Worm (Caenorhabditis elegans) whole organism, L1 larva: Measurements from ENCODE around the gene Y41E3.6.
A peak's percentile ranks its signal among the peaks of the same experiment; 100 is the strongest.
"Not testable (repeated sequence)": the region's sequence is repeated elsewhere in the genome, so short reads cannot be mapped to it uniquely, and the experiment has no call there.

ENCODE experiments used
- C16A3.4 ChIP-seq: fragments of 150-350 bp; optimal IDR thresholded peaks from 2 replicates; lab custom pipeline; 2014; ENCODE audit warnings: missing biosample characterization, missing genetic modification characterization
- C34B4.2 ChIP-seq: sonication (generic microtip); optimal IDR thresholded peaks from 2 replicates; lab custom pipeline; 2017; ENCODE audit warnings: mild to moderate bottlenecking, missing genetic modification characterization, missing compliant biosample characterization
- F16B12.6 ChIP-seq: fragments of 150-350 bp; optimal IDR thresholded peaks from 2 replicates; lab custom pipeline; 2014; ENCODE audit warnings: missing biosample characterization, missing genetic modification characterization
- aha-1 ChIP-seq: fragments of 150-350 bp; optimal IDR thresholded peaks from 2 replicates; lab custom pipeline; 2014; ENCODE audit warnings: missing biosample characterization, missing genetic modification characterization
- alr-1 ChIP-seq: fragments of 200-800 bp; sonication (Bioruptor generic); optimal IDR thresholded peaks from 2 replicates; lab custom pipeline; 2018; ENCODE audit warnings: borderline replicate concordance, mild to moderate bottlenecking, missing genetic modification characterization, missing compliant biosample characterization
- aly-2 ChIP-seq: fragments of 150-350 bp; optimal IDR thresholded peaks from 2 replicates; lab custom pipeline; 2014; ENCODE audit warnings: missing biosample characterization, missing genetic modification characterization
- ama-1 ChIP-seq: fragments of 150-350 bp; optimal IDR thresholded peaks from 2 replicates; lab custom pipeline; 2014
- ceh-82 ChIP-seq, 3 experiments: fragments of 150-350 bp in 1 of 3; sonication (generic microtip) in 2 of 3; optimal IDR thresholded peaks; 2 replicates each; lab custom pipeline; 2014 to 2017; ENCODE audit warnings: missing biosample characterization in 3 of 3, missing genetic modification characterization in 3 of 3
- ceh-88 ChIP-seq: fragments of 200-800 bp; sonication (Bioruptor generic); IDR thresholded peaks from 2 replicates; pipeline ENCODE4 v1.3.6; 2022; ENCODE audit warnings: missing genetic modification characterization, missing compliant biosample characterization
- ceh-90 ChIP-seq: sonication (generic microtip); optimal IDR thresholded peaks from 2 replicates; lab custom pipeline; 2016; ENCODE audit warnings: missing genetic modification characterization, missing compliant biosample characterization
- dpl-1 ChIP-seq, 3 experiments: fragments of 150-350 bp in 2 of 3; sonication (generic microtip) in 1 of 3; optimal IDR thresholded peaks; 2 replicates each; lab custom pipeline; 2014 to 2017; ENCODE audit warnings: missing biosample characterization in 3 of 3, missing genetic modification characterization in 3 of 3, missing genetic modification reagents in 3 of 3
- dsc-1 ChIP-seq: sonication (generic microtip); optimal IDR thresholded peaks from 2 replicates; lab custom pipeline; 2016; ENCODE audit warnings: mild to moderate bottlenecking, missing genetic modification characterization, missing compliant biosample characterization
- efl-1 ChIP-seq, 4 experiments: fragments of 150-350 bp; optimal IDR thresholded peaks in 3 of 4; peaks in 1 of 4; 1 replicate in 1 of 4; 2 replicates in 3 of 4; lab custom pipeline; 2014; ENCODE audit warnings: missing biosample characterization in 2 of 4, missing genetic modification characterization in 2 of 4, missing genetic modification reagents in 2 of 4
- egl-27 ChIP-seq, 2 experiments: fragments of 150-350 bp in 1 of 2; sonication (generic microtip); optimal IDR thresholded peaks; 3 replicates each; lab custom pipeline; 2017 to 2018; ENCODE audit warnings: missing biosample characterization in 2 of 2, missing genetic modification characterization in 2 of 2, missing genetic modification reagents in 2 of 2
- elt-2 ChIP-seq: sonication (generic microtip); optimal IDR thresholded peaks from 2 replicates; lab custom pipeline; 2016; ENCODE audit warnings: missing genetic modification characterization, mild to moderate bottlenecking, inconsistent platforms, missing compliant biosample characterization, missing genetic modification reagents
- elt-3 ChIP-seq, 6 experiments: fragments of 150-350 bp in 1 of 6; sonication (generic microtip); optimal IDR thresholded peaks; 2 replicates each; lab custom pipeline; 2017 to 2018; ENCODE audit warnings: missing biosample characterization in 6 of 6, missing genetic modification characterization in 6 of 6, inconsistent platforms in 1 of 6
- ets-5 ChIP-seq: fragments of 200-800 bp; sonication (Bioruptor generic); IDR thresholded peaks from 2 replicates; pipeline ENCODE4 v1.3.6; 2022; ENCODE audit warnings: missing genetic modification characterization, missing compliant biosample characterization
- fkh-10 ChIP-seq: sonication (generic microtip); optimal IDR thresholded peaks from 2 replicates; lab custom pipeline; 2017; ENCODE audit warnings: missing biosample characterization, missing genetic modification reagents, missing genetic modification characterization
- fkh-4 ChIP-seq: sonication (generic microtip); optimal IDR thresholded peaks from 2 replicates; lab custom pipeline; 2016; ENCODE audit warnings: missing compliant biosample characterization, missing genetic modification characterization, borderline replicate concordance
- fkh-8 ChIP-seq: sonication (generic microtip); optimal IDR thresholded peaks from 2 replicates; lab custom pipeline; 2016; ENCODE audit warnings: mild to moderate bottlenecking, missing genetic modification characterization, missing compliant biosample characterization
- hlh-17 ChIP-seq: fragments of 200-800 bp; sonication (Bioruptor generic); optimal IDR thresholded peaks from 2 replicates; lab custom pipeline; 2018; ENCODE audit warnings: missing genetic modification characterization, mild to moderate bottlenecking, missing compliant biosample characterization, moderate library complexity, borderline replicate concordance
- hlh-4 ChIP-seq: sonication (generic microtip); optimal IDR thresholded peaks from 2 replicates; lab custom pipeline; 2016; ENCODE audit warnings: mild to moderate bottlenecking, missing genetic modification characterization, missing compliant biosample characterization
- isw-1 ChIP-seq: fragments of 200-800 bp; sonication (Bioruptor generic); IDR thresholded peaks from 2 replicates; pipeline ENCODE4 v1.3.6; 2022; ENCODE audit warnings: missing genetic modification characterization, missing compliant biosample characterization
- lin-13 ChIP-seq: fragments of 150-350 bp; optimal IDR thresholded peaks from 2 replicates; lab custom pipeline; 2014; ENCODE audit warnings: missing biosample characterization, missing genetic modification reagents, missing genetic modification characterization
- lin-15B ChIP-seq: fragments of 150-350 bp; sonication (generic microtip); optimal IDR thresholded peaks from 3 replicates; lab custom pipeline; 2014; ENCODE audit warnings: missing biosample characterization, missing genetic modification characterization
- lin-39 ChIP-seq: fragments of 150-350 bp; optimal IDR thresholded peaks from 2 replicates; lab custom pipeline; 2014; ENCODE audit warnings: missing biosample characterization, missing genetic modification reagents, missing genetic modification characterization
- lir-3 ChIP-seq: sonication (generic microtip); optimal IDR thresholded peaks from 2 replicates; lab custom pipeline; 2016; ENCODE audit warnings: mild to moderate bottlenecking, missing genetic modification characterization, moderate library complexity, missing compliant biosample characterization; ENCODE audit not compliant: poor library complexity
- mab-9 ChIP-seq: fragments of 200-800 bp; sonication (Bioruptor generic); IDR thresholded peaks from 2 replicates; pipeline ENCODE4 v1.3.6; 2022; ENCODE audit warnings: missing genetic modification reagents, missing genetic modification characterization, missing compliant biosample characterization
- mef-2 ChIP-seq: fragments of 150-350 bp; optimal IDR thresholded peaks from 2 replicates; lab custom pipeline; 2014; ENCODE audit warnings: missing biosample characterization, missing genetic modification characterization
- mep-1 ChIP-seq: fragments of 150-350 bp; optimal IDR thresholded peaks from 2 replicates; lab custom pipeline; 2014; ENCODE audit warnings: missing biosample characterization, missing genetic modification characterization
- nhr-11 ChIP-seq: fragments of 150-350 bp; optimal IDR thresholded peaks from 2 replicates; lab custom pipeline; 2014; ENCODE audit warnings: missing biosample characterization, missing genetic modification characterization
- nhr-12 ChIP-seq: sonication (generic microtip); optimal IDR thresholded peaks from 2 replicates; lab custom pipeline; 2017; ENCODE audit warnings: missing biosample characterization, missing genetic modification characterization
- nhr-20 ChIP-seq: sonication (generic microtip); optimal IDR thresholded peaks from 2 replicates; lab custom pipeline; 2016; ENCODE audit warnings: mild to moderate bottlenecking, missing genetic modification characterization, missing compliant biosample characterization
- nhr-76 ChIP-seq: sonication (generic microtip); optimal IDR thresholded peaks from 2 replicates; lab custom pipeline; 2017; ENCODE audit warnings: missing biosample characterization, missing genetic modification characterization
- nhr-77 ChIP-seq: fragments of 150-350 bp; optimal IDR thresholded peaks from 2 replicates; lab custom pipeline; 2014; ENCODE audit warnings: missing biosample characterization, missing genetic modification characterization
- nhr-85 ChIP-seq: sonication (generic microtip); peaks from one replicate; lab custom pipeline; 2016; ENCODE audit warnings: missing genetic modification characterization, inconsistent platforms, missing compliant biosample characterization
- nhr-90 ChIP-seq: sonication (generic microtip); optimal IDR thresholded peaks from 2 replicates; lab custom pipeline; 2016; ENCODE audit warnings: mild to moderate bottlenecking, missing genetic modification characterization, missing compliant biosample characterization; ENCODE audit not compliant: poor library complexity
- pqm-1 ChIP-seq: sonication (generic microtip); optimal IDR thresholded peaks from 3 replicates; lab custom pipeline; 2017; ENCODE audit warnings: missing biosample characterization, missing genetic modification characterization
- rnt-1 ChIP-seq: sonication (generic microtip); optimal IDR thresholded peaks from 2 replicates; lab custom pipeline; 2016; ENCODE audit warnings: mild to moderate bottlenecking, missing genetic modification characterization, moderate library complexity, missing compliant biosample characterization
- skn-1 ChIP-seq: fragments of 150-350 bp; optimal IDR thresholded peaks from 2 replicates; lab custom pipeline; 2014; ENCODE audit warnings: missing biosample characterization, missing genetic modification characterization
- snpc-4 ChIP-seq: fragments of 150-350 bp; optimal IDR thresholded peaks from 2 replicates; lab custom pipeline; 2014; ENCODE audit warnings: missing biosample characterization, missing genetic modification characterization
- sup-37 ChIP-seq: fragments of 200-800 bp; sonication (Bioruptor generic); optimal IDR thresholded peaks from 2 replicates; lab custom pipeline; 2018; ENCODE audit warnings: mild to moderate bottlenecking, missing genetic modification characterization, missing compliant biosample characterization
- swsn-7 ChIP-seq: sonication (generic microtip); optimal IDR thresholded peaks from 2 replicates; lab custom pipeline; 2016; ENCODE audit warnings: missing genetic modification characterization, missing compliant biosample characterization
- tbx-2 ChIP-seq: sonication (generic microtip); optimal IDR thresholded peaks from 2 replicates; lab custom pipeline; 2016; ENCODE audit warnings: missing genetic modification characterization, missing compliant biosample characterization
- unc-130 ChIP-seq: fragments of 150-350 bp; optimal IDR thresholded peaks from 2 replicates; lab custom pipeline; 2017; ENCODE audit warnings: missing biosample characterization, missing genetic modification characterization, inconsistent platforms
- xbp-1 ChIP-seq: sonication (generic microtip); optimal IDR thresholded peaks from 2 replicates; lab custom pipeline; 2016; ENCODE audit warnings: missing genetic modification characterization, missing compliant biosample characterization
- zip-4 ChIP-seq: fragments of 200-800 bp; sonication (Bioruptor generic); optimal IDR thresholded peaks from 2 replicates; lab custom pipeline; 2018; ENCODE audit warnings: mild to moderate bottlenecking, missing genetic modification characterization, moderate library complexity, missing compliant biosample characterization
- ztf-4 ChIP-seq: fragments of 150-350 bp; optimal IDR thresholded peaks from 2 replicates; lab custom pipeline; 2014; ENCODE audit warnings: missing biosample characterization, missing genetic modification characterization

The Y41E3.6 gene

DNA sequence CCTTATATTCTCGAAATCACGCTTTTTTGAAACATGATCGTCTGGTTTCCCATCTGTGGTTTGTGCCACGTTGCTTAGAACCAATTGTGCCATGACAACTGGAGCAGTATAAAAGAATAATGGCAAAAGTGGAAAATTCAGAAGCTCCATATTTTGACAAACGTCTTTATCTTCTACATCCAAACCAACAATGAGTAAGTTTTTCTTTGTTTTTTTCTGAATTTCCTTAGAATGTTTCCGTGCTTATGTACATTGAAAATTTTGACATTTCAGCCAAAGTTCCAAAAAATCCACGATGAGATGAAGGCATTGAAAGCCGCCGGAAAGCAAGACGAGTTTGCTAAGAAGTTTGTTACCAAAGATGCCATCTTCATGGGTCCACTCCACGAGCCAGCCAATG is at the start of gene Y41E3.6:
Y41E3.6 (plus strand) TSS at position 301 of the 400 bp plus-strand sequence.
- not testable (repeated sequence) for TF ChIP-seq ceh-82 (tag; optimal IDR thresholded peaks at IDR 0.05; lab: Kevin White, UChicago); alr-1 (tag; lab: Kevin White, UChicago); nhr-77 (tag; lab: Kevin White, UChicago)
- TF ChIP-seq, all 84 proteins: peak for 0; not testable (repeated sequence) for 84

DNA sequence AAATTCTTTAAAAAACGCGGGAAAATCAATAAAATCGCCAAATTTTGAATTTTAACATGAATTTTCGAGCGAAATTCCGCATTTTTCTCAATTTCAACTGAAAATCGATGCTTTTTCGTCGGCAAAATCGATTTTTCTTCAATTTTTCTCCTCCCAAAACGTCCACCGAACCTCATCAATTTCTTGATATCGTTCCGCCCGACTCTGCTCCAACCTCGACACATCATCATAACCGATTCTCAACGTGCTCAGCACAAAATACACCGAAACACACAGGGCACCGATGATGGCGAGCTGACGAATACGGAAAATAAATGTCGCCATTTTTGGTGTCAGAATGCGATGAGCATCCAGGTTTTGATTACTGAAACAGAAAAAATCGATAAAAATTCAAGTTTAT is 48.0 kb upstream of the Y41E3.6 start, which contains the start of gene Y41E3.1:
Y41E3.1 (minus strand) TSS at position 324 of the 400 bp plus-strand sequence.
- TF ChIP-seq efl-1 (optimal IDR thresholded peaks at IDR 0.05; lab: Kevin White, UChicago) (no peak), efl-1 (GFP tag; optimal IDR thresholded peaks at IDR 0.05 in 1 of 2; lab: Kevin White, UChicago) (peak in 1 of 2 experiments; percentile 70), lin-39 (tag; lab: Kevin White, UChicago) (no peak), snpc-4 (tag; lab: Kevin White, UChicago) (no peak)
- TF ChIP-seq, all 84 proteins: peak for 1

DNA sequence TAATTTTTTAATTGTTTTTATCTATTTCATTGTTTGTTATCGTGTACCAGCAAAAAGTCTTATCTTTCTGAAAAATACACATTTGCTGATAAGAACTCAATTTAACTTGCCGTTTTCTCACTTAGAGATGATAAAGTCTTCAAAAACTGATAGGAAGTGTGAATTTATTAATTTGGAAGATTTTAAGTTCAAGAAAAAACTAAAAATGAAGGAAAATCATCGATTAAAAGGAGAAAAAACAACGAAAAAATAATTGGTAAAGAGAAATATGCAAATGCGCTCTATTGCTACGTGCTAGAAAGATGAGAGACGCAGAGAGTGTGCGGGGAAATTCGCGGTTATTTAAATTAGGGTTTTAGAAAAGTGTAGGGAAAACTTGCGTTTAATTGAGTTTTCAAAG is 47.2 kb upstream of the Y41E3.6 start:
- TF ChIP-seq aha-1 (tag; lab: Kevin White, UChicago) (no peak), nhr-90 (peak; percentile 65), rnt-1 (tag; lab: Kevin White, UChicago) (no peak), aly-2 (tag; lab: Kevin White, UChicago) (no peak), C16A3.4 (tag; lab: Kevin White, UChicago) (peak; percentile 82), mef-2 (tag; lab: Kevin White, UChicago) (no peak), mab-9 (GFP tag; lab: Robert Waterston, UW) (no peak), swsn-7 (peak; percentile 57), ztf-4 (tag; lab: Kevin White, UChicago) (no peak), hlh-17 (GFP tag; lab: Kevin White, UChicago) (no peak), nhr-20 (peak; percentile 66), tbx-2 (peak; percentile 53), fkh-4 (tag; lab: Kevin White, UChicago) (peak; percentile 1), fkh-10 (peak; percentile 17), zip-4 (GFP tag; lab: Kevin White, UChicago) (no peak), nhr-77 (tag; lab: Kevin White, UChicago) (peak; percentile 24), C34B4.2 (tag; lab: Kevin White, UChicago) (no peak), sup-37 (GFP tag; lab: Kevin White, UChicago) (no peak), nhr-11 (tag; lab: Kevin White, UChicago) (peak; percentile 26), fkh-8 (peak; percentile 14), nhr-76 (no peak), pqm-1 (tag; lab: Kevin White, UChicago) (peak; percentile 90), mep-1 (tag; lab: Kevin White, UChicago) (peak; percentile 73), nhr-85 (tag; lab: Kevin White, UChicago) (peak; percentile 75), lir-3 (tag; lab: Kevin White, UChicago) (no peak), egl-27 (tag; optimal IDR thresholded peaks at IDR 0.05; lab: Kevin White, UChicago) (no peak), dpl-1 (GFP tag; optimal IDR thresholded peaks at IDR 0.05; lab: Kevin White, UChicago) (peak; percentile 95 to 97 (median 96)), unc-130 (tag; lab: Kevin White, UChicago) (peak; percentile 86), skn-1 (tag; lab: Kevin White, UChicago) (peak; percentile 72), isw-1 (GFP tag; lab: Robert Waterston, UW) (peak; percentile 58), elt-3 (tag; optimal IDR thresholded peaks at IDR 0.05; lab: Kevin White, UChicago) (peak in 2 of 6 experiments; percentile 31 to 72), ceh-88 (GFP tag; lab: Robert Waterston, UW) (no peak), hlh-4 (tag; lab: Kevin White, UChicago) (no peak), ama-1 (lab: Kevin White, UChicago) (no peak), lin-39 (tag; lab: Kevin White, UChicago) (peak; percentile 51), ets-5 (GFP tag; lab: Robert Waterston, UW) (no peak), ceh-90 (tag; lab: Kevin White, UChicago) (no peak), nhr-12 (tag; lab: Kevin White, UChicago) (no peak), dsc-1 (tag; lab: Kevin White, UChicago) (peak; percentile 47), ceh-82 (tag; optimal IDR thresholded peaks at IDR 0.05; lab: Kevin White, UChicago) (peak; percentile 54 to 83 (median 60)), xbp-1 (tag; lab: Kevin White, UChicago) (peak; percentile 78), F16B12.6 (tag; lab: Kevin White, UChicago) (peak; percentile 47), lin-13 (GFP tag; lab: Kevin White, UChicago) (peak; percentile 75), elt-2 (peak; percentile 99), lin-15B (tag; lab: Kevin White, UChicago) (peak; percentile 83)
